Fruit fly (Drosophila melanogaster): ENCODE data around the gene t-cup.

Gene t-cup

DNA sequence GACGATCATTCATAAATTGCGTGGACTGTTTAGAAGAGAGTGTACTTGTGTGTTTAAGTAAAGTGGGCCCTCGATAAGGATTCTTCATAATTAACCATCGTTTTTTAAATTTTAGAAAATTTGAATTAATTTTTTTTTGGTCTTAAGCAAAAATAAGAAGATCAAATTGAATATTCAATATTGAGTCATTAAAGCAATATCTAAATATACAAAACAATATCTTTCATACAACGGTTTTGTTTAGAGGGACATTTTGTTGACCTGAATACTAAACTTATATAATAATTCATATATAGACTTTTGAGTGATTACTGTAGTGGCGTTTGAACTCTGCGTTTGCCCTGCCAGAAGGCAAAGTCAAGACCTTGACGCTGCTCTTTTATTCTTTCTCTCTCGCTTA, 44.9 kb upstream of the t-cup start (continued):
- no peak for TF ChIP-seq CG1602 (GFP tag; optimal IDR thresholded peaks at IDR 0.05)
- no peak for TF ChIP-seq CG17359 (tag; optimal IDR thresholded peaks at IDR 0.05)
- TF ChIP-seq Dp (GFP tag; optimal IDR thresholded peaks at IDR 0.05) = no peak
- no peak for TF ChIP-seq CG4424 (GFP tag; optimal IDR thresholded peaks at IDR 0.05)
- TF ChIP-seq NC2β (GFP tag; optimal IDR thresholded peaks at IDR 0.05) = no peak
- no peak for TF ChIP-seq CG12236 (GFP tag; optimal IDR thresholded peaks at IDR 0.05)
- TF ChIP-seq ken (GFP tag; IDR thresholded peaks at IDR 0.05) = no peak
- no peak for TF ChIP-seq toy (GFP tag; IDR thresholded peaks at IDR 0.05)
- TF ChIP-seq sima (GFP tag; optimal IDR thresholded peaks at IDR 0.05) = no peak
- TF ChIP-seq CG3847 (GFP tag; IDR thresholded peaks at IDR 0.05) = peak; percentile 83
- TF ChIP-seq YL-1 (GFP tag; optimal IDR thresholded peaks at IDR 0.05) = no peak
- TF ChIP-seq eyg (GFP tag; optimal IDR thresholded peaks at IDR 0.05) = no peak
- no peak for TF ChIP-seq CG3065 (GFP tag; optimal IDR thresholded peaks at IDR 0.05)
- TF ChIP-seq Mrtf (GFP tag; IDR thresholded peaks at IDR 0.05) = no peak
- TF ChIP-seq unc-4 (GFP tag; IDR thresholded peaks at IDR 0.05; ENCODE audit: partially characterized antibody) = no peak
- no peak for TF ChIP-seq bowl (GFP tag; IDR thresholded peaks at IDR 0.05)
- no peak for TF ChIP-seq eve (GFP tag; optimal IDR thresholded peaks at IDR 0.05)
- TF ChIP-seq pfk (GFP tag; optimal IDR thresholded peaks at IDR 0.05) = no peak
- TF ChIP-seq ssp (GFP tag; IDR thresholded peaks at IDR 0.05) = no peak
- TF ChIP-seq seq (GFP tag; IDR thresholded peaks at IDR 0.05) = no peak
- TF ChIP-seq disco-r (GFP tag; optimal IDR thresholded peaks at IDR 0.05) = no peak
- TF ChIP-seq vnd (GFP tag; IDR thresholded peaks at IDR 0.05; ENCODE audit: partially characterized antibody) = no peak
- no peak for TF ChIP-seq CG9797 (GFP tag; optimal IDR thresholded peaks at IDR 0.05)
- TF ChIP-seq CG6854 (GFP tag; optimal IDR thresholded peaks at IDR 0.05) = peak; percentile 58
- TF ChIP-seq Antp (GFP tag; optimal IDR thresholded peaks at IDR 0.05) = no peak
- TF ChIP-seq Myb (GFP tag; optimal IDR thresholded peaks at IDR 0.05) = no peak
- no peak for TF ChIP-seq tna (GFP tag; IDR thresholded peaks at IDR 0.05; ENCODE audit: partially characterized antibody)
- TF ChIP-seq tll (GFP tag; optimal IDR thresholded peaks at IDR 0.05) = no peak
- TF ChIP-seq CG4360 (GFP tag; IDR thresholded peaks at IDR 0.05) = no peak
- no peak for TF ChIP-seq ems (GFP tag; optimal IDR thresholded peaks at IDR 0.05)
- no peak for TF ChIP-seq sna (GFP tag; IDR thresholded peaks at IDR 0.05; ENCODE audit: partially characterized antibody)
- no peak for TF ChIP-seq Nf-YA (GFP tag; IDR thresholded peaks at IDR 0.05)
- TF ChIP-seq Bgb (GFP tag; IDR thresholded peaks at IDR 0.05; ENCODE audit: partially characterized antibody) = no peak
- TF ChIP-seq CG1529 (GFP tag; optimal IDR thresholded peaks at IDR 0.05) = no peak
- TF ChIP-seq br (optimal IDR thresholded peaks at IDR 0.05) = no peak
- no peak for TF ChIP-seq crc (GFP tag; optimal IDR thresholded peaks at IDR 0.05)
- no peak for TF ChIP-seq Aef1 (GFP tag; IDR thresholded peaks at IDR 0.05)
- peak; percentile 12 for TF ChIP-seq tin (GFP tag; optimal IDR thresholded peaks at IDR 0.05)
- no peak for TF ChIP-seq chif (GFP tag; optimal IDR thresholded peaks at IDR 0.05)
- no peak for TF ChIP-seq CG11093 (GFP tag; IDR thresholded peaks at IDR 0.05)
- no peak for TF ChIP-seq Six4 (GFP tag; optimal IDR thresholded peaks at IDR 0.05)
- TF ChIP-seq tio (GFP tag; optimal IDR thresholded peaks at IDR 0.05) = no peak
- no peak for TF ChIP-seq Gsc (GFP tag; IDR thresholded peaks at IDR 0.05)
- no peak for TF ChIP-seq Mes4 (GFP tag; optimal IDR thresholded peaks at IDR 0.05)
- no peak for TF ChIP-seq Bdp1 (GFP tag; optimal IDR thresholded peaks at IDR 0.05)
- TF ChIP-seq CG10979 (tag; optimal IDR thresholded peaks at IDR 0.05) = no peak
- peak; percentile 58 for TF ChIP-seq CG12155 (GFP tag; optimal IDR thresholded peaks at IDR 0.05)
- TF ChIP-seq HmgD (GFP tag; optimal IDR thresholded peaks at IDR 0.05) = no peak
- no peak for TF ChIP-seq amos (GFP tag; IDR thresholded peaks at IDR 0.05; ENCODE audit: partially characterized antibody)
- no peak for TF ChIP-seq CG8944 (GFP tag; optimal IDR thresholded peaks at IDR 0.05)
- TF ChIP-seq CrebB (tag; optimal IDR thresholded peaks at IDR 0.05) = no peak
- no peak for TF ChIP-seq CG7372 (GFP tag; IDR thresholded peaks at IDR 0.05)
- TF ChIP-seq unpg (GFP tag; optimal IDR thresholded peaks at IDR 0.05) = peak; percentile 58
